Worm (Caenorhabditis elegans): ENCODE data around the gene Y110A2AL.10.

Y110A2AL.10 gene

ce11 chrII:2831173-2831572 lies 40.5 kb downstream of the Y110A2AL.10 start, which contains the start of gene K12H6.6 (continued):
- TF ChIP-seq daf-16 (GFP tag; optimal IDR thresholded peaks at IDR 0.05), result no peak
- TF ChIP-seq daf-16 (tag; optimal IDR thresholded peaks at IDR 0.05), result peak; percentile 2
- no peak for TF ChIP-seq madf-5 (GFP tag; IDR thresholded peaks at IDR 0.05)
- no peak for TF ChIP-seq zfp-2 (tag; optimal IDR thresholded peaks at IDR 0.05)
- TF ChIP-seq ceh-28 (tag; optimal IDR thresholded peaks at IDR 0.05), result no peak
- TF ChIP-seq F37D6.2 (tag; optimal IDR thresholded peaks at IDR 0.05), result no peak
- TF ChIP-seq lsy-2 (tag; optimal IDR thresholded peaks at IDR 0.05), result peak in 1 of 2 experiments; percentile 24

ce11 chrII:2830144-2830543 lies 41.6 kb downstream of the Y110A2AL.10 start:
- TF ChIP-seq spr-3 (GFP tag; optimal IDR thresholded peaks at IDR 0.05) (no peak), nhr-77 (tag; optimal IDR thresholded peaks at IDR 0.05) (no peak), F44E2.7 (GFP tag; IDR thresholded peaks at IDR 0.05) (0 out of 2 replicates have a peak, but pooled peaks have one; percentile 53), Y75B8A.6 (GFP tag; IDR thresholded peaks at IDR 0.05) (no peak), lim-7 (GFP tag; IDR thresholded peaks at IDR 0.05) (peak; percentile 35; the same call in 1 of the 2 replicates), lin-1 (GFP tag; IDR thresholded peaks at IDR 0.05) (no peak), F26F4.8 (GFP tag; conservative IDR thresholded peaks at IDR 0.05) (no peak), nhr-48 (tag; optimal IDR thresholded peaks at IDR 0.05) (no peak), vab-7 (GFP tag; IDR thresholded peaks at IDR 0.05) (no peak), ceh-82 (tag; optimal IDR thresholded peaks at IDR 0.05) (no peak), ceh-62 (tag; optimal IDR thresholded peaks at IDR 0.05) (no peak), lsy-2 (tag; optimal IDR thresholded peaks at IDR 0.05) (no peak), snpc-4 (tag; optimal IDR thresholded peaks at IDR 0.05) (no peak), tag-97 (GFP tag; IDR thresholded peaks at IDR 0.05) (no peak), ztf-7 (tag; optimal IDR thresholded peaks at IDR 0.05) (no peak), nhr-25 (tag; optimal IDR thresholded peaks at IDR 0.05; ENCODE audit: borderline replicate concordance, insufficient read depth) (no peak), arid-1 (GFP tag; conservative IDR thresholded peaks at IDR 0.05) (0 out of 2 replicates have a peak, but pooled peaks have one; percentile 19), egl-43 (GFP tag; IDR thresholded peaks at IDR 0.05) (no peak), hmg-1.1 (GFP tag; IDR thresholded peaks at IDR 0.05) (no peak), dpl-1 (GFP tag; optimal IDR thresholded peaks at IDR 0.05) (no peak), madf-9 (GFP tag; conservative IDR thresholded peaks at IDR 0.05) (no peak), F37D6.2 (tag; optimal IDR thresholded peaks at IDR 0.05) (no peak), dmd-6 (GFP tag; IDR thresholded peaks at IDR 0.05) (no peak), ceh-44 (GFP tag; IDR thresholded peaks at IDR 0.05) (no peak), dmd-8 (GFP tag; IDR thresholded peaks at IDR 0.05) (0 out of 2 replicates have a peak, but pooled peaks have one; percentile 21), Y105C5A.15 (GFP tag; IDR thresholded peaks at IDR 0.05) (no peak), lin-13 (GFP tag; optimal IDR thresholded peaks at IDR 0.05) (no peak), ceh-28 (tag; optimal IDR thresholded peaks at IDR 0.05) (no peak), snpc-1.2 (GFP tag; IDR thresholded peaks at IDR 0.05) (peak; percentile 40; the same call in 1 of the 2 replicates), tra-1 (GFP tag; IDR thresholded peaks at IDR 0.05) (no peak)

ce11 chrII:2829482-2829881 lies 42.2 kb downstream of the Y110A2AL.10 start:
- TF ChIP-seq zfp-3 (GFP tag; conservative IDR thresholded peaks at IDR 0.05) (no peak), ceh-32 (tag; optimal IDR thresholded peaks at IDR 0.05; ENCODE audit: poor library complexity) (no peak), aly-2 (tag; optimal IDR thresholded peaks at IDR 0.05) (no peak), ceh-82 (tag; optimal IDR thresholded peaks at IDR 0.05) (no peak), unc-130 (GFP tag; optimal IDR thresholded peaks at IDR 0.05) (no peak), T26A8.4 (GFP tag; IDR thresholded peaks at IDR 0.05) (no peak), ceh-62 (tag; optimal IDR thresholded peaks at IDR 0.05) (no peak), lin-39 (tag; optimal IDR thresholded peaks at IDR 0.05) (no peak), aha-1 (tag) (peak; percentile 26), unc-62 (GFP tag; optimal IDR thresholded peaks at IDR 0.05 in 1 of 2) (peak in 1 of 2 experiments; percentile 92), unc-62 (tag; optimal IDR thresholded peaks at IDR 0.05) (no peak), nhr-237 (tag; optimal IDR thresholded peaks at IDR 0.05) (no peak)

Data from whole organism, L4 larva.